Worm (Caenorhabditis elegans): ENCODE results near the gene C36A4.10.
A peak's percentile ranks its signal among the peaks of the same experiment; 100 is the strongest.

Gene C36A4.10

ce11 chrIII:3869292-3869781 lies 38.1 kb upstream of the C36A4.10 start (continued):
- TF ChIP-seq snpc-1.2 (GFP tag; IDR thresholded peaks at IDR 0.05): peak; percentile 71
- TF ChIP-seq nhr-77 (tag; optimal IDR thresholded peaks at IDR 0.05): peak; percentile 32
- TF ChIP-seq nhr-41 (GFP tag; IDR thresholded peaks at IDR 0.05): 0 out of 2 replicates have a peak, but pooled peaks have one; percentile 47
- peak; percentile 49 for TF ChIP-seq dve-1 (tag; optimal IDR thresholded peaks at IDR 0.05; ENCODE audit: insufficient read depth)
- peak; percentile 58 for TF ChIP-seq mes-2 (tag; optimal IDR thresholded peaks at IDR 0.05; ENCODE audit: poor library complexity, severe bottlenecking)

ce11 chrIII:3867937-3868929 lies 37.0 kb upstream of the C36A4.10 start:
- TF ChIP-seq ZK337.2 (GFP tag; IDR thresholded peaks at IDR 0.05): no peak
- TF ChIP-seq lin-1 (GFP tag; IDR thresholded peaks at IDR 0.05): no peak
- no peak for TF ChIP-seq zag-1 (tag; optimal IDR thresholded peaks at IDR 0.05)
- TF ChIP-seq daf-12 (tag; optimal IDR thresholded peaks at IDR 0.05): no peak
- no peak for TF ChIP-seq F49E8.2 (tag; optimal IDR thresholded peaks at IDR 0.05; ENCODE audit: borderline replicate concordance)
- no peak for TF ChIP-seq nhr-6 (tag; optimal IDR thresholded peaks at IDR 0.05)
- TF ChIP-seq tag-97 (GFP tag; IDR thresholded peaks at IDR 0.05): no peak
- peak in 1 of 2 experiments; percentile 10 for TF ChIP-seq lsy-2 (tag; optimal IDR thresholded peaks at IDR 0.05)
- peak; percentile 15; the same call in 1 of the 2 replicates for TF ChIP-seq lim-7 (GFP tag; IDR thresholded peaks at IDR 0.05)
- TF ChIP-seq unc-39 (tag; optimal IDR thresholded peaks at IDR 0.05): no peak
- no peak for TF ChIP-seq F44E2.7 (GFP tag; IDR thresholded peaks at IDR 0.05)
- TF ChIP-seq vab-7 (GFP tag; IDR thresholded peaks at IDR 0.05): no peak
- TF ChIP-seq cey-2 (tag; optimal IDR thresholded peaks at IDR 0.05; ENCODE audit: borderline replicate concordance, insufficient read depth): no peak
- no peak for TF ChIP-seq mdt-29 (GFP tag; IDR thresholded peaks at IDR 0.05)
- no peak for TF ChIP-seq ztf-7 (tag; optimal IDR thresholded peaks at IDR 0.05)
- TF ChIP-seq fkh-10 (GFP tag; optimal IDR thresholded peaks at IDR 0.05): no peak
- no peak for TF ChIP-seq F10B5.3 (tag; optimal IDR thresholded peaks at IDR 0.05)
- TF ChIP-seq snpc-1.2 (GFP tag; IDR thresholded peaks at IDR 0.05): peak; percentile 56
- no peak for TF ChIP-seq F26F4.8 (GFP tag; conservative IDR thresholded peaks at IDR 0.05)
- TF ChIP-seq mxl-3 (GFP tag; optimal IDR thresholded peaks at IDR 0.05): no peak
- no peak for TF ChIP-seq Y75B8A.6 (GFP tag; IDR thresholded peaks at IDR 0.05)
- no peak for TF ChIP-seq lin-39 (tag; optimal IDR thresholded peaks at IDR 0.05)
- TF ChIP-seq D1046.2 (GFP tag; IDR thresholded peaks at IDR 0.05): no peak
- TF ChIP-seq lin-29 (GFP tag; IDR thresholded peaks at IDR 0.05): no peak
- no peak for TF ChIP-seq ceh-20 (GFP tag; IDR thresholded peaks at IDR 0.05)
- no peak for TF ChIP-seq pqm-1 (tag; optimal IDR thresholded peaks at IDR 0.05)
- TF ChIP-seq ceh-82 (tag; optimal IDR thresholded peaks at IDR 0.05): no peak
- no peak for TF ChIP-seq nhr-102 (tag; optimal IDR thresholded peaks at IDR 0.05)
- no peak for TF ChIP-seq zip-11 (GFP tag; IDR thresholded peaks at IDR 0.05)
- TF ChIP-seq arid-1 (GFP tag; conservative IDR thresholded peaks at IDR 0.05): no peak
- peak; percentile 81; the same call in 1 of the 2 replicates for TF ChIP-seq daf-19 (GFP tag; conservative IDR thresholded peaks at IDR 0.05)
- TF ChIP-seq mdl-1 (tag; optimal IDR thresholded peaks at IDR 0.05): no peak
- TF ChIP-seq egl-43 (GFP tag; IDR thresholded peaks at IDR 0.05): peak; percentile 25; the same call in 1 of the 2 replicates
- no peak for TF ChIP-seq unc-130 (GFP tag; optimal IDR thresholded peaks at IDR 0.05)
- no peak for TF ChIP-seq nhr-76 (tag; optimal IDR thresholded peaks at IDR 0.05)
- TF ChIP-seq Y105C5A.15 (GFP tag; IDR thresholded peaks at IDR 0.05): no peak
- no peak for TF ChIP-seq ceh-28 (tag; optimal IDR thresholded peaks at IDR 0.05)
- no peak for TF ChIP-seq lin-15B (tag; optimal IDR thresholded peaks at IDR 0.05)
- no peak for TF ChIP-seq sdz-12 (GFP tag; optimal IDR thresholded peaks at IDR 0.05)
- no peak for TF ChIP-seq snpc-4 (tag; optimal IDR thresholded peaks at IDR 0.05)
- TF ChIP-seq set-16 (GFP tag; IDR thresholded peaks at IDR 0.05): peak; percentile 62
- no peak for TF ChIP-seq nhr-42 (GFP tag; IDR thresholded peaks at IDR 0.05)
- TF ChIP-seq egl-27 (tag; optimal IDR thresholded peaks at IDR 0.05): no peak
